Fruit fly (Drosophila melanogaster): Measurements from ENCODE around the gene comm3.

- TF ChIP-seq CG15696 (tag; optimal IDR thresholded peaks at IDR 0.05) (no peak), trh (GFP tag; optimal IDR thresholded peaks at IDR 0.05) (no peak), Nf-YB (GFP tag; optimal IDR thresholded peaks at IDR 0.05) (no peak), ara (GFP tag; IDR thresholded peaks at IDR 0.05) (no peak)
Observed at dm6 chr3L:15570571-15570970, 77.0 kb downstream of the comm3 start.
